Worm (Caenorhabditis elegans) whole organism, young adult: ENCODE results near the gene srh-47.

Experiments used
- F10E7.11 ChIP-seq: sonication (generic microtip); optimal IDR thresholded peaks from 2 replicates; lab custom pipeline; 2017; ENCODE audit warnings: mild to moderate bottlenecking, missing genetic modification characterization, moderate library complexity, missing compliant biosample characterization
- F23B12.7 ChIP-seq: sonication (generic microtip); optimal IDR thresholded peaks from 2 replicates; lab custom pipeline; 2017; ENCODE audit warnings: missing genetic modification characterization, mild to moderate bottlenecking, missing compliant biosample characterization, antibody characterized with exemption, moderate library complexity; ENCODE audit not compliant: insufficient read depth
- K12H6.12 ChIP-seq: fragments of 200-800 bp; sonication (Bioruptor generic); optimal IDR thresholded peaks from 2 replicates; lab custom pipeline; 2018; ENCODE audit warnings: mild to moderate bottlenecking, missing genetic modification characterization, missing compliant biosample characterization
- T07F8.4 ChIP-seq: sonication (generic microtip); optimal IDR thresholded peaks from 2 replicates; lab custom pipeline; 2016; ENCODE audit warnings: mild to moderate bottlenecking, missing genetic modification characterization, moderate library complexity, missing compliant biosample characterization
- Y53F4B.3 ChIP-seq: fragments of 200-800 bp; sonication (Bioruptor generic); IDR thresholded peaks from 2 replicates; pipeline ENCODE4 v1.3.6; 2022; ENCODE audit warnings: missing genetic modification reagents, missing genetic modification characterization, missing compliant biosample characterization
- atf-7 ChIP-seq: sonication (generic microtip); optimal IDR thresholded peaks from 2 replicates; lab custom pipeline; 2017; ENCODE audit warnings: mild to moderate bottlenecking, missing genetic modification characterization, missing compliant biosample characterization
- attf-5 ChIP-seq: fragments of 200-800 bp; sonication (Bioruptor generic); optimal IDR thresholded peaks from 2 replicates; lab custom pipeline; 2018; ENCODE audit warnings: mild to moderate bottlenecking, missing genetic modification characterization, missing compliant biosample characterization
- cebp-2 ChIP-seq: fragments of 200-800 bp; sonication (Bioruptor generic); IDR thresholded peaks from 2 replicates; pipeline ENCODE4 v1.3.6; 2022; ENCODE audit warnings: missing genetic modification characterization, missing compliant biosample characterization
- ceh-58 ChIP-seq: fragments of 200-800 bp; sonication (Bioruptor generic); IDR thresholded peaks from 2 replicates; pipeline ENCODE4 v1.3.6; 2022; ENCODE audit warnings: missing genetic modification characterization, missing compliant biosample characterization
- ceh-79 ChIP-seq: sonication (generic microtip); optimal IDR thresholded peaks from 2 replicates; lab custom pipeline; 2017; ENCODE audit warnings: mild to moderate bottlenecking, missing genetic modification characterization, missing compliant biosample characterization
- dox-1 ChIP-seq: fragments of 200-800 bp; sonication (Bioruptor generic); IDR thresholded peaks from 2 replicates; pipeline ENCODE4 v1.3.6; 2022; ENCODE audit warnings: missing genetic modification reagents, missing genetic modification characterization, missing compliant biosample characterization
- efl-1 ChIP-seq: fragments of 150-350 bp; optimal IDR thresholded peaks from 2 replicates; lab custom pipeline; 2014; ENCODE audit warnings: missing biosample characterization, missing genetic modification reagents, missing genetic modification characterization
- egl-18 ChIP-seq: fragments of 200-800 bp; sonication (Bioruptor generic); IDR thresholded peaks from 2 replicates; pipeline ENCODE4 v1.3.6; 2022; ENCODE audit warnings: missing genetic modification reagents, missing genetic modification characterization, missing compliant biosample characterization
- egrh-3 ChIP-seq: fragments of 200-800 bp; sonication (Bioruptor generic); IDR thresholded peaks from 2 replicates; pipeline ENCODE4 v1.3.6; 2022; ENCODE audit warnings: missing genetic modification reagents, missing genetic modification characterization, missing compliant biosample characterization
- ekl-4 ChIP-seq: fragments of 200-800 bp; sonication (Bioruptor generic); IDR thresholded peaks from 2 replicates; pipeline ENCODE4 v1.3.6; 2022; ENCODE audit warnings: missing genetic modification reagents, missing genetic modification characterization, missing compliant biosample characterization
- hsf-1 ChIP-seq: fragments of 200-800 bp; sonication (Bioruptor generic); IDR thresholded peaks from 2 replicates; pipeline ENCODE4 v1.3.6; 2022; ENCODE audit warnings: missing genetic modification reagents, missing genetic modification characterization, missing compliant biosample characterization
- lin-26 ChIP-seq: fragments of 200-800 bp; sonication (Bioruptor generic); IDR thresholded peaks from 2 replicates; pipeline ENCODE4 v1.3.6; 2022; ENCODE audit warnings: missing genetic modification reagents, missing genetic modification characterization, missing compliant biosample characterization
- lin-40 ChIP-seq: sonication (generic microtip); optimal IDR thresholded peaks from 2 replicates; lab custom pipeline; 2016; ENCODE audit warnings: missing genetic modification characterization, mild to moderate bottlenecking, missing compliant biosample characterization, missing genotype, missing genetic modification reagents
- lsl-1 ChIP-seq: fragments of 200-800 bp; sonication (Bioruptor generic); optimal IDR thresholded peaks from 2 replicates; lab custom pipeline; 2018; ENCODE audit warnings: mild to moderate bottlenecking, missing genetic modification characterization, moderate library complexity, missing compliant biosample characterization
- madf-8 ChIP-seq: fragments of 200-800 bp; sonication (Bioruptor generic); conservative IDR thresholded peaks from 2 replicates; pipeline ENCODE4 v1.3.6; 2022; ENCODE audit warnings: missing genetic modification reagents, missing genetic modification characterization, missing compliant biosample characterization
- mcd-1 ChIP-seq: fragments of 200-800 bp; sonication (Bioruptor generic); IDR thresholded peaks from 2 replicates; pipeline ENCODE4 v1.3.6; 2022; ENCODE audit warnings: missing genetic modification reagents, missing genetic modification characterization, missing compliant biosample characterization
- mes-4 ChIP-seq: sonication (generic microtip); optimal IDR thresholded peaks from 2 replicates; lab custom pipeline; 2016; ENCODE audit warnings: missing genotype, missing genetic modification characterization, missing compliant biosample characterization
- mxl-1 ChIP-seq: sonication (generic microtip); optimal IDR thresholded peaks from 2 replicates; lab custom pipeline; 2016; ENCODE audit warnings: missing genetic modification characterization, missing compliant biosample characterization
- nfyb-1 ChIP-seq: fragments of 200-800 bp; sonication (Bioruptor generic); IDR thresholded peaks from 2 replicates; pipeline ENCODE4 v1.3.6; 2022; ENCODE audit warnings: missing genetic modification reagents, missing genetic modification characterization, missing compliant biosample characterization
- nhr-80 ChIP-seq: sonication (generic microtip); optimal IDR thresholded peaks from 2 replicates; lab custom pipeline; 2016; ENCODE audit warnings: missing genetic modification characterization, missing compliant biosample characterization
- nhr-90 ChIP-seq: sonication (generic microtip); optimal IDR thresholded peaks from 2 replicates; lab custom pipeline; 2016; ENCODE audit warnings: missing genotype, mild to moderate bottlenecking, missing genetic modification characterization, missing compliant biosample characterization
- pbrm-1 ChIP-seq: fragments of 200-800 bp; sonication (Bioruptor generic); IDR thresholded peaks from 2 replicates; pipeline ENCODE4 v1.3.6; 2022; ENCODE audit warnings: missing genetic modification reagents, missing genetic modification characterization, missing compliant biosample characterization
- sdz-38 ChIP-seq: sonication (generic microtip); optimal IDR thresholded peaks from 2 replicates; lab custom pipeline; 2016; ENCODE audit warnings: missing genotype, missing genetic modification characterization, missing compliant biosample characterization
- sea-2 ChIP-seq: fragments of 200-800 bp; sonication (Bioruptor generic); IDR thresholded peaks from 2 replicates; pipeline ENCODE4 v1.3.6; 2022; ENCODE audit warnings: missing genetic modification characterization, missing compliant biosample characterization
- snpc-3.4 ChIP-seq: sonication (generic microtip); optimal IDR thresholded peaks from 2 replicates; lab custom pipeline; 2017; ENCODE audit warnings: missing genetic modification characterization, mild to moderate bottlenecking, missing compliant biosample characterization, antibody characterized with exemption, moderate library complexity, missing genotype, missing genetic modification reagents
- snpc-4 ChIP-seq, 5 experiments: fragments of 150-350 bp in 1 of 5; sonication (generic microtip) in 4 of 5; optimal IDR thresholded peaks; 2 replicates each; lab custom pipeline; 2014 to 2018; ENCODE audit warnings: missing genetic modification characterization in 5 of 5, missing biosample characterization in 3 of 5, antibody characterized with exemption in 2 of 5, mild to moderate bottlenecking in 2 of 5, missing compliant biosample characterization in 2 of 5, missing genotype in 2 of 5, moderate library complexity in 2 of 5, missing genetic modification reagents in 1 of 5
- tlf-1 ChIP-seq: fragments of 200-800 bp; sonication (Bioruptor generic); optimal IDR thresholded peaks from 2 replicates; lab custom pipeline; 2018; ENCODE audit warnings: mild to moderate bottlenecking, missing genetic modification characterization, missing compliant biosample characterization
- unc-130 ChIP-seq: sonication (generic microtip); optimal IDR thresholded peaks from 2 replicates; lab custom pipeline; 2016; ENCODE audit warnings: missing genetic modification reagents, missing genetic modification characterization, missing compliant biosample characterization
- unc-62 ChIP-seq: fragments of 150-350 bp; optimal IDR thresholded peaks from 2 replicates; lab custom pipeline; 2014; ENCODE audit warnings: missing biosample characterization, missing genetic modification reagents, missing genetic modification characterization
- zfh-2 ChIP-seq: fragments of 200-800 bp; sonication (Bioruptor generic); conservative IDR thresholded peaks from 2 replicates; pipeline ENCODE4 v1.3.6; 2022; ENCODE audit warnings: missing genetic modification reagents, missing genetic modification characterization, missing compliant biosample characterization
- ztf-22 ChIP-seq: fragments of 200-800 bp; sonication (Bioruptor generic); optimal IDR thresholded peaks from 2 replicates; lab custom pipeline; 2018; ENCODE audit warnings: mild to moderate bottlenecking, missing genetic modification characterization, moderate library complexity, missing compliant biosample characterization
- ztf-25 ChIP-seq: fragments of 200-800 bp; sonication (Bioruptor generic); IDR thresholded peaks from 2 replicates; pipeline ENCODE4 v1.3.6; 2022; ENCODE audit warnings: missing genetic modification reagents, missing genetic modification characterization, missing compliant biosample characterization
- ztf-26 ChIP-seq: sonication (generic microtip); optimal IDR thresholded peaks from 2 replicates; lab custom pipeline; 2017; ENCODE audit warnings: missing genetic modification characterization, missing compliant biosample characterization
- ztf-28 ChIP-seq: fragments of 200-800 bp; sonication (Bioruptor generic); IDR thresholded peaks from 2 replicates; pipeline ENCODE4 v1.3.6; 2022; ENCODE audit warnings: missing genetic modification reagents, missing genetic modification characterization, missing compliant biosample characterization
- ztf-3 ChIP-seq: fragments of 200-800 bp; sonication (Bioruptor generic); optimal IDR thresholded peaks from 2 replicates; lab custom pipeline; 2018; ENCODE audit warnings: mild to moderate bottlenecking, missing genetic modification characterization, missing compliant biosample characterization

The srh-47 gene

ce11 chrV:11341913-11342312 lies 41.5 kb upstream of the srh-47 start, which contains the start of gene T02E9.5:
Gene T02E9.5 (plus strand): TSS chrV:11342233.
- TF ChIP-seq tlf-1 (GFP tag; lab: Kevin White, UChicago) (no peak), mxl-1 (tag; lab: Kevin White, UChicago) (no peak), ztf-28 (GFP tag; lab: Robert Waterston, UW) (no peak), egl-18 (GFP tag; lab: Robert Waterston, UW) (no peak), ztf-3 (GFP tag; lab: Kevin White, UChicago) (no peak), sdz-38 (tag; lab: Kevin White, UChicago) (no peak), sea-2 (GFP tag; lab: Robert Waterston, UW) (no peak), madf-8 (GFP tag; lab: Robert Waterston, UW) (no peak), nhr-80 (tag; lab: Kevin White, UChicago) (no peak), lin-40 (tag; lab: Kevin White, UChicago) (no peak), T07F8.4 (tag; lab: Kevin White, UChicago) (no peak), snpc-3.4 (tag; lab: Kevin White, UChicago) (no peak)

ce11 chrV:11341130-11341675 lies 40.8 kb upstream of the srh-47 start:
- TF ChIP-seq unc-62 (GFP tag; lab: Kevin White, UChicago) = no peak
- TF ChIP-seq lin-26 (GFP tag; lab: Robert Waterston, UW) = no peak
- TF ChIP-seq efl-1 = no peak
- TF ChIP-seq F10E7.11 (tag; lab: Kevin White, UChicago) = no peak
- TF ChIP-seq zfh-2 (GFP tag; lab: Robert Waterston, UW) = peak; percentile 93
- no peak for TF ChIP-seq pbrm-1 (GFP tag; lab: Robert Waterston, UW)
- TF ChIP-seq nfyb-1 (GFP tag; lab: Robert Waterston, UW) = 0 out of 2 replicates have a peak, but pooled peaks have one; percentile 38
- TF ChIP-seq ztf-25 (GFP tag; lab: Robert Waterston, UW) = no peak
- no peak for TF ChIP-seq unc-130 (GFP tag; lab: Kevin White, UChicago)
- TF ChIP-seq egl-18 (GFP tag; lab: Robert Waterston, UW) = no peak
- TF ChIP-seq dox-1 = 0 out of 2 replicates have a peak, but pooled peaks have one; percentile 8
- no peak for TF ChIP-seq snpc-4 (GFP tag; optimal IDR thresholded peaks at IDR 0.05; lab: Kevin White, UChicago)
- TF ChIP-seq snpc-4 (tag; optimal IDR thresholded peaks at IDR 0.05; lab: Kevin White, UChicago) = no peak
- TF ChIP-seq ceh-79 (tag; lab: Kevin White, UChicago) = no peak
- no peak for TF ChIP-seq lin-40 (tag; lab: Kevin White, UChicago)
- 0 out of 2 replicates have a peak, but pooled peaks have one; percentile 21 for TF ChIP-seq ekl-4
- TF ChIP-seq F23B12.7 (tag; lab: Kevin White, UChicago) = no peak
- peak; percentile 45; the same call in 1 of the 2 replicates for TF ChIP-seq egrh-3 (GFP tag; lab: Robert Waterston, UW)

- no peak for TF ChIP-seq K12H6.12 (tag; lab: Kevin White, UChicago)
- TF ChIP-seq lsl-1 (GFP tag; lab: Kevin White, UChicago) = no peak
- TF ChIP-seq Y53F4B.3 (GFP tag; lab: Robert Waterston, UW) = no peak
- no peak for TF ChIP-seq ceh-58 (GFP tag; lab: Robert Waterston, UW)
- no peak for TF ChIP-seq cebp-2 (GFP tag; lab: Robert Waterston, UW)
- no peak for TF ChIP-seq F23B12.7 (tag; lab: Kevin White, UChicago)
- TF ChIP-seq mes-4 (tag; lab: Kevin White, UChicago) = no peak
- no peak for TF ChIP-seq ztf-28 (GFP tag; lab: Robert Waterston, UW)
- TF ChIP-seq ztf-26 (tag; lab: Kevin White, UChicago) = no peak
- TF ChIP-seq hsf-1 (GFP tag; lab: Robert Waterston, UW) = no peak
- TF ChIP-seq atf-7 (tag; lab: Kevin White, UChicago) = no peak
- no peak for TF ChIP-seq attf-5 (GFP tag; lab: Kevin White, UChicago)
- TF ChIP-seq ztf-22 (GFP tag; lab: Kevin White, UChicago) = no peak
- no peak for TF ChIP-seq ceh-79 (tag; lab: Kevin White, UChicago)
- TF ChIP-seq mcd-1 (GFP tag; lab: Robert Waterston, UW) = no peak
- no peak for TF ChIP-seq nhr-90 (tag; lab: Kevin White, UChicago)
- TF ChIP-seq, all 124 proteins: peak for 0
Observed at ce11 chrV:11336877-11337276, 36.4 kb upstream of the srh-47 start.
